Worm (Caenorhabditis elegans): ENCODE measurements around the gene arp-11.

Gene arp-11

ce11 chrIV:7933733-7934132, 31.7 kb upstream of the arp-11 start, which contains the start of gene bbs-2:
Gene bbs-2 (plus strand): TSS chrIV:7934033.
- TF ChIP-seq ceh-6 (GFP tag; optimal IDR thresholded peaks at IDR 0.05) = no peak
- no peak for TF ChIP-seq ama-1 (optimal IDR thresholded peaks at IDR 0.05)

- TF ChIP-seq ceh-2 (tag; optimal IDR thresholded peaks at IDR 0.05) = no peak
- no peak for TF ChIP-seq unc-86 (tag; optimal IDR thresholded peaks at IDR 0.05)
- TF ChIP-seq hlh-8 (tag; optimal IDR thresholded peaks at IDR 0.05) = no peak
- TF ChIP-seq ceh-30 (tag; optimal IDR thresholded peaks at IDR 0.05) = no peak
- no peak for TF ChIP-seq hlh-13 (GFP tag; optimal IDR thresholded peaks at IDR 0.05)
- no peak for TF ChIP-seq hlh-6 (tag; optimal IDR thresholded peaks at IDR 0.05)
- TF ChIP-seq unc-3 (GFP tag; conservative IDR thresholded peaks at IDR 0.05) = no peak
- TF ChIP-seq unc-3 (tag; optimal IDR thresholded peaks at IDR 0.05) = no peak
- no peak for TF ChIP-seq ztf-16 (tag; optimal IDR thresholded peaks at IDR 0.05)
- TF ChIP-seq ama-1 (optimal IDR thresholded peaks at IDR 0.05) = no peak
- no peak for TF ChIP-seq sdc-2 (tag; optimal IDR thresholded peaks at IDR 0.05)
- TF ChIP-seq T23F11.4 (GFP tag; optimal IDR thresholded peaks at IDR 0.05) = no peak
- no peak for TF ChIP-seq unc-55 (GFP tag; optimal IDR thresholded peaks at IDR 0.05)
- no peak for TF ChIP-seq unc-42 (tag; optimal IDR thresholded peaks at IDR 0.05)
- TF ChIP-seq F13H6.1 (tag; optimal IDR thresholded peaks at IDR 0.05) = no peak
- no peak for TF ChIP-seq hlh-15 (tag; optimal IDR thresholded peaks at IDR 0.05)
- TF ChIP-seq mec-3 (tag; optimal IDR thresholded peaks at IDR 0.05; ENCODE audit: borderline replicate concordance) = no peak
- TF ChIP-seq gmeb-2 (tag; optimal IDR thresholded peaks at IDR 0.05) = no peak
- no peak for TF ChIP-seq ttx-3 (tag; optimal IDR thresholded peaks at IDR 0.05)
These were observed 29.8 kb upstream of the arp-11 start for ce11 chrIV:7931873-7932272.

- no peak for TF ChIP-seq odd-2 (tag; optimal IDR thresholded peaks at IDR 0.05)
- TF ChIP-seq unc-42 (tag; optimal IDR thresholded peaks at IDR 0.05) = no peak
- no peak for TF ChIP-seq pros-1 (tag; optimal IDR thresholded peaks at IDR 0.05)
- no peak for TF ChIP-seq tbx-7 (tag; optimal IDR thresholded peaks at IDR 0.05)
- no peak for TF ChIP-seq syd-9 (tag; optimal IDR thresholded peaks at IDR 0.05)
- TF ChIP-seq eyg-1 (tag; optimal IDR thresholded peaks at IDR 0.05) = no peak
- TF ChIP-seq unc-3 (GFP tag; conservative IDR thresholded peaks at IDR 0.05) = no peak
- TF ChIP-seq unc-3 (tag; optimal IDR thresholded peaks at IDR 0.05) = no peak
- TF ChIP-seq lin-11 (tag; optimal IDR thresholded peaks at IDR 0.05) = no peak
- TF ChIP-seq dmd-4 (tag; optimal IDR thresholded peaks at IDR 0.05; ENCODE audit: borderline replicate concordance) = no peak
- TF ChIP-seq ztf-16 (tag; optimal IDR thresholded peaks at IDR 0.05) = no peak
- no peak for TF ChIP-seq ceh-45 (GFP tag; IDR thresholded peaks at IDR 0.05)
- TF ChIP-seq ceh-2 (tag; optimal IDR thresholded peaks at IDR 0.05) = no peak
- TF ChIP-seq ref-2 (tag; optimal IDR thresholded peaks at IDR 0.05) = no peak
- TF ChIP-seq pag-3 (tag; optimal IDR thresholded peaks at IDR 0.05; ENCODE audit: borderline replicate concordance) = no peak
These were observed 25.8 kb upstream of the arp-11 start, which contains the start of gene gcy-8 for ce11 chrIV:7927852-7928251. Gene gcy-8 (plus strand): TSS chrIV:7928152.

- TF ChIP-seq pros-1 (tag; optimal IDR thresholded peaks at IDR 0.05) = no peak
- TF ChIP-seq sox-2 (GFP tag; IDR thresholded peaks at IDR 0.05) = no peak
- TF ChIP-seq madf-2 (tag; optimal IDR thresholded peaks at IDR 0.05) = no peak
- no peak for TF ChIP-seq unc-42 (tag; optimal IDR thresholded peaks at IDR 0.05)
- TF ChIP-seq syd-9 (tag; optimal IDR thresholded peaks at IDR 0.05) = no peak
- TF ChIP-seq ets-4 (tag; optimal IDR thresholded peaks at IDR 0.05) = no peak
- no peak for TF ChIP-seq F13H6.1 (tag; optimal IDR thresholded peaks at IDR 0.05)
- no peak for TF ChIP-seq ceh-48 (tag; optimal IDR thresholded peaks at IDR 0.05)
- TF ChIP-seq che-1 (tag; optimal IDR thresholded peaks at IDR 0.05) = no peak
- no peak for TF ChIP-seq pat-9 (tag; optimal IDR thresholded peaks at IDR 0.05)
These were observed 25.1 kb upstream of the arp-11 start, which contains the start of gene C49H3.12 for ce11 chrIV:7927218-7927617. Gene C49H3.12 (minus strand): TSS chrIV:7927318.
